Fruit fly (Drosophila melanogaster) whole organism, embryonic: ENCODE data around the gene CG13113.

ENCODE experiments used
- Asciz ChIP-seq: fragments of 200-800 bp; sonication (Bioruptor generic); optimal IDR thresholded peaks from 2 replicates; lab custom pipeline; 2017; ENCODE audit warnings: missing biosample characterization, mild to moderate bottlenecking, missing genetic modification characterization, missing genetic modification reagents
- CG10267 ChIP-seq: fragments of 200-800 bp; sonication (Bioruptor generic); optimal IDR thresholded peaks from 2 replicates; lab custom pipeline; 2018; ENCODE audit warnings: missing biosample characterization, mild to moderate bottlenecking, missing genetic modification characterization, moderate library complexity
- CG11093 ChIP-seq: fragments of 200-800 bp; sonication (Bioruptor generic); IDR thresholded peaks from 3 replicates; pipeline ENCODE4 v1.3.6; 2022; ENCODE audit warnings: missing biosample characterization, missing genetic modification characterization
- CG11456 ChIP-seq: fragments of 200-800 bp; sonication (Bioruptor generic); IDR thresholded peaks from 3 replicates; pipeline ENCODE4 v1.3.6; 2022; ENCODE audit warnings: missing biosample characterization, missing genetic modification characterization
- CG11504 ChIP-seq: fragments of 200-800 bp; sonication (Bioruptor generic); optimal IDR thresholded peaks from 3 replicates; lab custom pipeline; 2019; ENCODE audit warnings: missing biosample characterization, mild to moderate bottlenecking, missing genetic modification characterization, moderate library complexity
- CG11695 ChIP-seq: fragments of 200-800 bp; sonication (Bioruptor generic); IDR thresholded peaks from 3 replicates; pipeline ENCODE4 v1.3.6; 2022; ENCODE audit warnings: missing biosample characterization, missing genetic modification characterization
- CG12219 ChIP-seq: fragments of 200-800 bp; sonication (Bioruptor generic); optimal IDR thresholded peaks from 3 replicates; lab custom pipeline; 2018; ENCODE audit warnings: missing biosample characterization, mild to moderate bottlenecking, missing genetic modification characterization
- CG13123 ChIP-seq: fragments of 200-800 bp; sonication (Bioruptor generic); optimal IDR thresholded peaks from 2 replicates; lab custom pipeline; 2016; ENCODE audit warnings: missing biosample characterization, missing genetic modification characterization
- CG13296 ChIP-seq: fragments of 200-800 bp; sonication (Bioruptor generic); optimal IDR thresholded peaks from 3 replicates; lab custom pipeline; 2018; ENCODE audit warnings: missing biosample characterization, mild to moderate bottlenecking, missing genetic modification characterization
- CG1603 ChIP-seq: fragments of 200-800 bp; sonication (Bioruptor generic); optimal IDR thresholded peaks from 2 replicates; lab custom pipeline; 2019; ENCODE audit warnings: missing biosample characterization, mild to moderate bottlenecking, missing genetic modification characterization, moderate library complexity
- CG18599 ChIP-seq: fragments of 200-800 bp; sonication (Bioruptor generic); optimal IDR thresholded peaks from 3 replicates; lab custom pipeline; 2017; ENCODE audit warnings: missing biosample characterization, missing genetic modification characterization, mild to moderate bottlenecking, moderate library complexity, missing genetic modification reagents
- CG18764 ChIP-seq: fragments of 200-800 bp; sonication (Bioruptor generic); optimal IDR thresholded peaks from 3 replicates; lab custom pipeline; 2016; ENCODE audit warnings: missing biosample characterization, missing genetic modification characterization
- CG2129 ChIP-seq: fragments of 200-800 bp; sonication (Bioruptor generic); IDR thresholded peaks from 2 replicates; pipeline ENCODE4 v1.3.6; 2022; ENCODE audit warnings: missing biosample characterization, missing genetic modification characterization; ENCODE audit not compliant: partially characterized antibody
- CG2889 ChIP-seq: fragments of 200-800 bp; sonication (Bioruptor generic); IDR thresholded peaks from 3 replicates; pipeline ENCODE4 v1.3.6; 2022; ENCODE audit warnings: missing biosample characterization, missing genetic modification characterization
- CG30020 ChIP-seq: fragments of 200-800 bp; optimal IDR thresholded peaks from 2 replicates; lab custom pipeline; 2019; ENCODE audit warnings: missing biosample characterization, mild to moderate bottlenecking, missing genetic modification characterization, moderate library complexity
- CG4820 ChIP-seq: fragments of 200-800 bp; sonication (Bioruptor generic); optimal IDR thresholded peaks from 3 replicates; lab custom pipeline; 2016; ENCODE audit warnings: missing biosample characterization, missing genetic modification characterization
- CG6175 ChIP-seq: fragments of 200-800 bp; sonication (Bioruptor generic); IDR thresholded peaks from 3 replicates; pipeline ENCODE4 v1.3.6; 2022; ENCODE audit warnings: missing biosample characterization, missing genetic modification characterization
- CG7786 ChIP-seq: fragments of 200-800 bp; sonication (Bioruptor generic); optimal IDR thresholded peaks from 2 replicates; lab custom pipeline; 2016; ENCODE audit warnings: missing biosample characterization, missing genetic modification characterization
- CG8089 ChIP-seq: fragments of 200-800 bp; sonication (Bioruptor generic); optimal IDR thresholded peaks from 3 replicates; lab custom pipeline; 2016; ENCODE audit warnings: missing biosample characterization, missing genetic modification characterization
- CG8924 ChIP-seq: fragments of 200-800 bp; optimal IDR thresholded peaks from 3 replicates; lab custom pipeline; 2019; ENCODE audit warnings: missing biosample characterization, mild to moderate bottlenecking, missing genetic modification characterization, moderate library complexity
- CG9932 ChIP-seq: fragments of 200-800 bp; sonication (Bioruptor generic); IDR thresholded peaks from 2 replicates; pipeline ENCODE4 v1.3.6; 2022; ENCODE audit warnings: missing biosample characterization, missing genetic modification characterization
- CTCF ChIP-seq: fragments of 200-800 bp; sonication (Bioruptor generic); optimal IDR thresholded peaks from 2 replicates; lab custom pipeline; 2017; ENCODE audit warnings: missing biosample characterization, mild to moderate bottlenecking, missing genetic modification characterization, moderate library complexity
- Dp ChIP-seq: fragments of 200-800 bp; sonication (Bioruptor generic); optimal IDR thresholded peaks from 2 replicates; lab custom pipeline; 2018; ENCODE audit warnings: missing biosample characterization, mild to moderate bottlenecking, missing genetic modification characterization, moderate library complexity
- Eip74EF ChIP-seq, 2 experiments: fragments of 200-800 bp in 1 of 2; fragments of >200 bp in 1 of 2; sonication (Bioruptor generic) in 1 of 2; optimal IDR thresholded peaks; 2 replicates each; lab custom pipeline; 2017 to 2019; ENCODE audit warnings: missing biosample characterization in 2 of 2, missing genetic modification characterization in 2 of 2, mild to moderate bottlenecking in 1 of 2, moderate library complexity in 1 of 2
- Ets65A ChIP-seq: fragments of 200-800 bp; sonication (Bioruptor generic); peaks from one replicate; lab custom pipeline; 2016; ENCODE audit warnings: missing biosample characterization, missing genetic modification characterization
- Gug ChIP-seq: fragments of 200-800 bp; sonication (Bioruptor generic); IDR thresholded peaks from 4 replicates; pipeline ENCODE4 v1.3.6; 2022; ENCODE audit warnings: missing biosample characterization, missing genetic modification characterization
- H15 ChIP-seq: fragments of 200-800 bp; sonication (Bioruptor generic); IDR thresholded peaks from 3 replicates; pipeline ENCODE4 v1.3.6; 2022; ENCODE audit warnings: missing biosample characterization, missing genetic modification characterization
- HLH54F ChIP-seq: fragments of 200-800 bp; sonication (Bioruptor generic); optimal IDR thresholded peaks from 3 replicates; lab custom pipeline; 2016; ENCODE audit warnings: missing biosample characterization, missing genetic modification characterization
- Hey ChIP-seq: fragments of 200-800 bp; sonication (Bioruptor generic); optimal IDR thresholded peaks from 3 replicates; lab custom pipeline; 2018; ENCODE audit warnings: missing biosample characterization, mild to moderate bottlenecking, missing genetic modification characterization
- MBD-R2 ChIP-seq: fragments of 200-800 bp; sonication (Bioruptor generic); IDR thresholded peaks from 2 replicates; pipeline ENCODE4 v1.3.6; 2022; ENCODE audit warnings: missing biosample characterization, missing genetic modification characterization
- Mrtf ChIP-seq: fragments of 200-800 bp; sonication (Bioruptor generic); IDR thresholded peaks from 3 replicates; pipeline ENCODE4 v1.3.6; 2022; ENCODE audit warnings: missing biosample characterization, missing genetic modification characterization
- Sin3A ChIP-seq: fragments of >200 bp; optimal IDR thresholded peaks from 2 replicates; lab custom pipeline; 2018
- Xrp1 ChIP-seq: fragments of 200-800 bp; sonication (Bioruptor generic); IDR thresholded peaks from 2 replicates; pipeline ENCODE4 v1.3.6; 2022; ENCODE audit warnings: missing biosample characterization, missing genetic modification characterization
- ap ChIP-seq: fragments of 200-800 bp; sonication (Bioruptor generic); IDR thresholded peaks from 2 replicates; pipeline ENCODE4 v1.3.6; 2022; ENCODE audit warnings: missing biosample characterization, missing genetic modification characterization
- ase ChIP-seq: fragments of 200-800 bp; sonication (Bioruptor generic); IDR thresholded peaks from 3 replicates; pipeline ENCODE4 v1.3.6; 2022; ENCODE audit warnings: missing biosample characterization, missing genetic modification characterization
- az2 ChIP-seq: fragments of 200-800 bp; sonication (Bioruptor generic); optimal IDR thresholded peaks from 3 replicates; lab custom pipeline; 2016; ENCODE audit warnings: missing biosample characterization, missing genetic modification characterization
- cg ChIP-seq: fragments of 200-800 bp; sonication (Bioruptor generic); optimal IDR thresholded peaks from 3 replicates; lab custom pipeline; 2019; ENCODE audit warnings: missing biosample characterization, mild to moderate bottlenecking, missing genetic modification characterization, moderate library complexity
- chm ChIP-seq: fragments of 200-800 bp; sonication (Bioruptor generic); IDR thresholded peaks from 2 replicates; pipeline ENCODE4 v1.3.6; 2022; ENCODE audit warnings: missing biosample characterization, missing genetic modification characterization
- chn ChIP-seq: fragments of 200-800 bp; sonication (Bioruptor generic); optimal IDR thresholded peaks from 2 replicates; lab custom pipeline; 2016; ENCODE audit warnings: missing biosample characterization, missing genetic modification characterization
- da ChIP-seq: fragments of 200-800 bp; sonication (Bioruptor generic); optimal IDR thresholded peaks from 2 replicates; lab custom pipeline; 2016; ENCODE audit warnings: missing biosample characterization, missing genetic modification characterization
- dimm ChIP-seq: fragments of 200-800 bp; sonication (Bioruptor generic); IDR thresholded peaks from 2 replicates; pipeline ENCODE4 v1.3.6; 2022; ENCODE audit warnings: missing biosample characterization, missing genetic modification characterization
- disco-r ChIP-seq: fragments of 200-800 bp; sonication (Bioruptor generic); optimal IDR thresholded peaks from 2 replicates; lab custom pipeline; 2016; ENCODE audit warnings: missing biosample characterization, missing genetic modification characterization
- fd3F ChIP-seq: fragments of 200-800 bp; sonication (Bioruptor generic); optimal IDR thresholded peaks from 2 replicates; lab custom pipeline; 2018; ENCODE audit warnings: missing biosample characterization, mild to moderate bottlenecking, missing genetic modification characterization, moderate library complexity
- gce ChIP-seq: fragments of 200-800 bp; sonication (Bioruptor generic); IDR thresholded peaks from 3 replicates; pipeline ENCODE4 v1.3.6; 2022; ENCODE audit warnings: missing biosample characterization, missing genetic modification characterization
- ham ChIP-seq: fragments of 200-800 bp; sonication (Bioruptor generic); IDR thresholded peaks from 2 replicates; pipeline ENCODE4 v1.3.6; 2022; ENCODE audit warnings: missing biosample characterization, missing genetic modification characterization
- jigr1 ChIP-seq: fragments of 200-800 bp; sonication (Bioruptor generic); IDR thresholded peaks from 3 replicates; pipeline ENCODE4 v1.3.6; 2022; ENCODE audit warnings: missing biosample characterization, missing genetic modification characterization
- luna ChIP-seq: fragments of 200-800 bp; sonication (Bioruptor generic); optimal IDR thresholded peaks from 2 replicates; lab custom pipeline; 2016; ENCODE audit warnings: missing biosample characterization, missing genetic modification characterization
- nerfin-2 ChIP-seq: fragments of 200-800 bp; sonication (Bioruptor generic); IDR thresholded peaks from 2 replicates; pipeline ENCODE4 v1.3.6; 2022; ENCODE audit warnings: missing biosample characterization, missing genetic modification characterization; ENCODE audit not compliant: partially characterized antibody
- nom ChIP-seq: fragments of 200-800 bp; sonication (Bioruptor generic); optimal IDR thresholded peaks from 2 replicates; lab custom pipeline; 2017; ENCODE audit warnings: missing biosample characterization, missing genetic modification characterization, mild to moderate bottlenecking, moderate library complexity, missing genetic modification reagents
- tio ChIP-seq: fragments of 200-800 bp; sonication (Bioruptor generic); optimal IDR thresholded peaks from 2 replicates; lab custom pipeline; 2017; ENCODE audit warnings: missing biosample characterization, missing genetic modification characterization, inconsistent platforms
- tup ChIP-seq: fragments of 200-800 bp; sonication (Bioruptor generic); optimal IDR thresholded peaks from 2 replicates; lab custom pipeline; 2016; ENCODE audit warnings: missing biosample characterization, mild to moderate bottlenecking, missing genetic modification characterization, moderate library complexity
- twi ChIP-seq: fragments of 200-800 bp; optimal IDR thresholded peaks from 2 replicates; lab custom pipeline; 2019; ENCODE audit warnings: missing biosample characterization, mild to moderate bottlenecking, missing genetic modification characterization, moderate library complexity

The CG13113 gene

dm6 chr2L:9525719-9526118 lies 18.3 kb upstream of the CG13113 start (continued):
- TF ChIP-seq tup (peak; percentile 73), CG10267 (peak; percentile 33), CG6175 (GFP tag; lab: Robert Waterston, UW) (peak; percentile 60; the same call in 1 of the 3 replicates), CG4820 (GFP tag; lab: Kevin White, UChicago) (peak; percentile 76), twi (tag; lab: Kevin White, UChicago) (peak; percentile 81), fd3F (peak; percentile 85), gce (peak; percentile 91), Asciz (peak; percentile 96), CG8924 (tag; lab: Kevin White, UChicago) (peak; percentile 82), CG12219 (GFP tag; lab: Kevin White, UChicago) (peak; percentile 91), Hey (peak; percentile 91), CTCF (GFP tag; lab: Kevin White, UChicago) (peak; percentile 50), ap (peak; percentile 27; the same call in 1 of the 2 replicates), CG13123 (peak; percentile 92), CG30020 (tag; lab: Kevin White, UChicago) (no peak), Dp (peak; percentile 6), ase (GFP tag; lab: Robert Waterston, UW) (0 out of 3 replicates have a peak, but pooled peaks have one; percentile 15), dimm (GFP tag; lab: Robert Waterston, UW) (no peak), H15 (GFP tag; lab: Robert Waterston, UW) (peak; percentile 77), Sin3A (lab: Kevin White, UChicago) (no peak), CG18599 (GFP tag; lab: Kevin White, UChicago) (peak; percentile 94), Gug (GFP tag; lab: Robert Waterston, UW) (no peak), da (GFP tag; lab: Kevin White, UChicago) (peak; percentile 68), jigr1 (GFP tag; lab: Robert Waterston, UW) (no peak), CG18764 (GFP tag; lab: Kevin White, UChicago) (peak; percentile 92), nom (GFP tag; lab: Kevin White, UChicago) (peak; percentile 83), CG2129 (GFP tag; lab: Robert Waterston, UW) (no peak), disco-r (GFP tag; lab: Kevin White, UChicago) (peak; percentile 82), chn (GFP tag; lab: Kevin White, UChicago) (peak; percentile 55), Ets65A (GFP tag; lab: Kevin White, UChicago) (no peak), CG13296 (GFP tag; lab: Kevin White, UChicago) (peak; percentile 96), CG7786 (GFP tag; lab: Kevin White, UChicago) (peak; percentile 74), Mrtf (GFP tag; lab: Robert Waterston, UW) (peak; percentile 74; the same call in 2 of the 3 replicates), CG11456 (GFP tag; lab: Robert Waterston, UW) (peak; percentile 78), CG9932 (GFP tag; lab: Robert Waterston, UW) (peak; percentile 31; the same call in 1 of the 2 replicates), CG11093 (peak; percentile 65; the same call in 1 of the 3 replicates), Eip74EF (GFP tag; optimal IDR thresholded peaks at IDR 0.05; lab: Kevin White, UChicago) (peak in 1 of 2 experiments; percentile 77), luna (GFP tag; lab: Kevin White, UChicago) (peak; percentile 71), MBD-R2 (GFP tag; lab: Robert Waterston, UW) (peak; percentile 36; the same call in 1 of the 2 replicates), chm (GFP tag; lab: Robert Waterston, UW) (peak; percentile 94), nerfin-2 (no peak), Xrp1 (GFP tag; lab: Robert Waterston, UW) (peak; percentile 94), CG11504 (tag; lab: Kevin White, UChicago) (peak; percentile 36), CG1603 (tag; lab: Kevin White, UChicago) (peak; percentile 91), az2 (GFP tag; lab: Kevin White, UChicago) (peak; percentile 62), tio (GFP tag; lab: Kevin White, UChicago) (peak; percentile 68), CG2889 (0 out of 3 replicates have a peak, but pooled peaks have one; percentile 41), HLH54F (peak; percentile 52), CG8089 (GFP tag; lab: Kevin White, UChicago) (peak; percentile 90), CG11695 (GFP tag; lab: Robert Waterston, UW) (peak; percentile 85), cg (GFP tag; lab: Kevin White, UChicago) (peak; percentile 10), ham (GFP tag; lab: Robert Waterston, UW) (peak; percentile 6; the same call in 1 of the 2 replicates)
